Worm (Caenorhabditis elegans) whole organism, young adult: ENCODE data around the gene ZK637.15.

ENCODE experiments used
- F39B2.1 ChIP-seq: fragments of 200-800 bp; sonication (Bioruptor generic); IDR thresholded peaks from 2 replicates; pipeline ENCODE4 v1.3.6; 2022; ENCODE audit warnings: missing genetic modification reagents, missing genetic modification characterization, missing compliant biosample characterization
- K11D2.4 ChIP-seq: fragments of 200-800 bp; sonication (Bioruptor generic); IDR thresholded peaks from 2 replicates; pipeline ENCODE4 v1.3.6; 2022; ENCODE audit warnings: missing genetic modification reagents, missing genetic modification characterization, missing compliant biosample characterization
- attf-6 ChIP-seq: fragments of 200-800 bp; sonication (Bioruptor generic); IDR thresholded peaks from 2 replicates; pipeline ENCODE4 v1.3.6; 2022; ENCODE audit warnings: missing genetic modification reagents, missing genetic modification characterization, missing compliant biosample characterization
- ceh-58 ChIP-seq: fragments of 200-800 bp; sonication (Bioruptor generic); IDR thresholded peaks from 2 replicates; pipeline ENCODE4 v1.3.6; 2022; ENCODE audit warnings: missing genetic modification characterization, missing compliant biosample characterization
- dpl-1 ChIP-seq: fragments of 150-350 bp; optimal IDR thresholded peaks from 2 replicates; lab custom pipeline; 2014; ENCODE audit warnings: missing biosample characterization, missing genetic modification reagents, missing genetic modification characterization
- fkh-3 ChIP-seq: sonication (generic microtip); optimal IDR thresholded peaks from 2 replicates; lab custom pipeline; 2016; ENCODE audit warnings: mild to moderate bottlenecking, missing genetic modification characterization, missing compliant biosample characterization
- let-526 ChIP-seq: fragments of 200-800 bp; sonication (Bioruptor generic); IDR thresholded peaks from 2 replicates; pipeline ENCODE4 v1.3.6; 2022; ENCODE audit warnings: missing genetic modification reagents, missing genetic modification characterization, missing compliant biosample characterization
- lir-1 ChIP-seq: fragments of 200-800 bp; sonication (Bioruptor generic); conservative IDR thresholded peaks from 2 replicates; pipeline ENCODE4 v1.3.6; 2022; ENCODE audit warnings: missing genetic modification reagents, missing genetic modification characterization, missing compliant biosample characterization
- nhr-120 ChIP-seq: fragments of 200-800 bp; sonication (Bioruptor generic); IDR thresholded peaks from 2 replicates; pipeline ENCODE4 v1.3.6; 2022; ENCODE audit warnings: missing genetic modification characterization, missing compliant biosample characterization
- sea-2 ChIP-seq: fragments of 200-800 bp; sonication (Bioruptor generic); IDR thresholded peaks from 2 replicates; pipeline ENCODE4 v1.3.6; 2022; ENCODE audit warnings: missing genetic modification characterization, missing compliant biosample characterization
- snpc-4 ChIP-seq, 5 experiments: fragments of 150-350 bp in 1 of 5; sonication (generic microtip) in 4 of 5; optimal IDR thresholded peaks; 2 replicates each; lab custom pipeline; 2014 to 2018; ENCODE audit warnings: missing genetic modification characterization in 5 of 5, missing biosample characterization in 3 of 5, antibody characterized with exemption in 2 of 5, mild to moderate bottlenecking in 2 of 5, missing compliant biosample characterization in 2 of 5, missing genotype in 2 of 5, moderate library complexity in 2 of 5, missing genetic modification reagents in 1 of 5
- unc-130 ChIP-seq: sonication (generic microtip); optimal IDR thresholded peaks from 2 replicates; lab custom pipeline; 2016; ENCODE audit warnings: missing genetic modification reagents, missing genetic modification characterization, missing compliant biosample characterization
- ztf-28 ChIP-seq: fragments of 200-800 bp; sonication (Bioruptor generic); IDR thresholded peaks from 2 replicates; pipeline ENCODE4 v1.3.6; 2022; ENCODE audit warnings: missing genetic modification reagents, missing genetic modification characterization, missing compliant biosample characterization

ce11 chrIII:8911598-8912194, 8.2 kb upstream of the ZK637.15 start, which contains the start of gene tpk-1:
- TF ChIP-seq K11D2.4 (GFP tag; lab: Robert Waterston, UW): no peak
- no peak for TF ChIP-seq sea-2 (GFP tag; lab: Robert Waterston, UW)
- TF ChIP-seq F39B2.1 (GFP tag; lab: Robert Waterston, UW): no peak
- TF ChIP-seq snpc-4 (GFP tag; optimal IDR thresholded peaks at IDR 0.05; lab: Kevin White, UChicago): no peak
- no peak for TF ChIP-seq snpc-4 (tag; optimal IDR thresholded peaks at IDR 0.05; lab: Kevin White, UChicago)
- no peak for TF ChIP-seq let-526 (GFP tag; lab: Robert Waterston, UW)
- TF ChIP-seq unc-130 (GFP tag; lab: Kevin White, UChicago): no peak
- no peak for TF ChIP-seq nhr-120
- no peak for TF ChIP-seq lir-1 (GFP tag; lab: Robert Waterston, UW)
- TF ChIP-seq attf-6: no peak
- TF ChIP-seq ztf-28 (GFP tag; lab: Robert Waterston, UW): no peak
- TF ChIP-seq ceh-58: no peak
- no peak for TF ChIP-seq fkh-3 (tag; lab: Kevin White, UChicago)
- TF ChIP-seq dpl-1 (GFP tag; lab: Kevin White, UChicago): no peak
